Worm (Caenorhabditis elegans) whole organism, L1 larva: ENCODE measurements around the gene F09G2.2.

Experiments used
- C04F5.9 ChIP-seq: sonication (generic microtip); optimal IDR thresholded peaks from 2 replicates; lab custom pipeline; 2016; ENCODE audit warnings: missing genetic modification characterization, missing compliant biosample characterization
- aha-1 ChIP-seq: fragments of 150-350 bp; optimal IDR thresholded peaks from 2 replicates; lab custom pipeline; 2014; ENCODE audit warnings: missing biosample characterization, missing genetic modification characterization
- ama-1 ChIP-seq: fragments of 150-350 bp; optimal IDR thresholded peaks from 2 replicates; lab custom pipeline; 2014
- ceh-82 ChIP-seq, 3 experiments: fragments of 150-350 bp in 1 of 3; sonication (generic microtip) in 2 of 3; optimal IDR thresholded peaks; 2 replicates each; lab custom pipeline; 2014 to 2017; ENCODE audit warnings: missing biosample characterization in 3 of 3, missing genetic modification characterization in 3 of 3
- ces-1 ChIP-seq: fragments of 150-350 bp; optimal IDR thresholded peaks from 2 replicates; lab custom pipeline; 2014; ENCODE audit warnings: missing biosample characterization, missing genetic modification reagents, missing genetic modification characterization
- dpl-1 ChIP-seq, 3 experiments: fragments of 150-350 bp in 2 of 3; sonication (generic microtip) in 1 of 3; optimal IDR thresholded peaks; 2 replicates each; lab custom pipeline; 2014 to 2017; ENCODE audit warnings: missing biosample characterization in 3 of 3, missing genetic modification characterization in 3 of 3, missing genetic modification reagents in 3 of 3
- dsc-1 ChIP-seq: sonication (generic microtip); optimal IDR thresholded peaks from 2 replicates; lab custom pipeline; 2016; ENCODE audit warnings: mild to moderate bottlenecking, missing genetic modification characterization, missing compliant biosample characterization
- efl-1 ChIP-seq, 4 experiments: fragments of 150-350 bp; optimal IDR thresholded peaks in 3 of 4; peaks in 1 of 4; 1 replicate in 1 of 4; 2 replicates in 3 of 4; lab custom pipeline; 2014; ENCODE audit warnings: missing biosample characterization in 2 of 4, missing genetic modification characterization in 2 of 4, missing genetic modification reagents in 2 of 4
- egl-27 ChIP-seq, 2 experiments: fragments of 150-350 bp in 1 of 2; sonication (generic microtip); optimal IDR thresholded peaks; 3 replicates each; lab custom pipeline; 2017 to 2018; ENCODE audit warnings: missing biosample characterization in 2 of 2, missing genetic modification characterization in 2 of 2, missing genetic modification reagents in 2 of 2
- ets-5 ChIP-seq: fragments of 200-800 bp; sonication (Bioruptor generic); IDR thresholded peaks from 2 replicates; pipeline ENCODE4 v1.3.6; 2022; ENCODE audit warnings: missing genetic modification characterization, missing compliant biosample characterization
- fkh-10 ChIP-seq: sonication (generic microtip); optimal IDR thresholded peaks from 2 replicates; lab custom pipeline; 2017; ENCODE audit warnings: missing biosample characterization, missing genetic modification reagents, missing genetic modification characterization
- fkh-8 ChIP-seq: sonication (generic microtip); optimal IDR thresholded peaks from 2 replicates; lab custom pipeline; 2016; ENCODE audit warnings: mild to moderate bottlenecking, missing genetic modification characterization, missing compliant biosample characterization
- fos-1 ChIP-seq: fragments of 150-350 bp; optimal IDR thresholded peaks from 2 replicates; lab custom pipeline; 2014; ENCODE audit warnings: missing biosample characterization, missing genetic modification characterization
- grh-1 ChIP-seq: fragments of 200-800 bp; sonication (Bioruptor generic); IDR thresholded peaks from 2 replicates; pipeline ENCODE4 v1.3.6; 2022; ENCODE audit warnings: missing genetic modification reagents, missing genetic modification characterization, missing compliant biosample characterization
- hlh-4 ChIP-seq: sonication (generic microtip); optimal IDR thresholded peaks from 2 replicates; lab custom pipeline; 2016; ENCODE audit warnings: mild to moderate bottlenecking, missing genetic modification characterization, missing compliant biosample characterization
- isw-1 ChIP-seq: fragments of 200-800 bp; sonication (Bioruptor generic); IDR thresholded peaks from 2 replicates; pipeline ENCODE4 v1.3.6; 2022; ENCODE audit warnings: missing genetic modification characterization, missing compliant biosample characterization
- jun-1 ChIP-seq: fragments of 150-350 bp; optimal IDR thresholded peaks from 2 replicates; lab custom pipeline; 2014; ENCODE audit warnings: missing biosample characterization, missing genetic modification reagents, missing genetic modification characterization
- lin-14 ChIP-seq: fragments of 200-800 bp; sonication (Bioruptor generic); optimal IDR thresholded peaks from 2 replicates; lab custom pipeline; 2018; ENCODE audit warnings: mild to moderate bottlenecking, missing genetic modification characterization, moderate library complexity, missing compliant biosample characterization
- lin-15B ChIP-seq: fragments of 150-350 bp; sonication (generic microtip); optimal IDR thresholded peaks from 3 replicates; lab custom pipeline; 2014; ENCODE audit warnings: missing biosample characterization, missing genetic modification characterization
- lin-35 ChIP-seq, 2 experiments: fragments of 150-350 bp; optimal IDR thresholded peaks; 2 replicates each; lab custom pipeline; 2014; ENCODE audit warnings: missing biosample characterization in 2 of 2, missing genetic modification characterization in 2 of 2, missing genetic modification reagents in 2 of 2
- lin-39 ChIP-seq: fragments of 150-350 bp; optimal IDR thresholded peaks from 2 replicates; lab custom pipeline; 2014; ENCODE audit warnings: missing biosample characterization, missing genetic modification reagents, missing genetic modification characterization
- lir-3 ChIP-seq: sonication (generic microtip); optimal IDR thresholded peaks from 2 replicates; lab custom pipeline; 2016; ENCODE audit warnings: mild to moderate bottlenecking, missing genetic modification characterization, moderate library complexity, missing compliant biosample characterization; ENCODE audit not compliant: poor library complexity
- lsy-2 ChIP-seq, 2 experiments: fragments of 150-350 bp; optimal IDR thresholded peaks; 2 replicates each; lab custom pipeline; 2014; ENCODE audit warnings: missing biosample characterization in 2 of 2, missing genetic modification characterization in 2 of 2
- mef-2 ChIP-seq: fragments of 150-350 bp; optimal IDR thresholded peaks from 2 replicates; lab custom pipeline; 2014; ENCODE audit warnings: missing biosample characterization, missing genetic modification characterization
- nhr-19 ChIP-seq: fragments of 200-800 bp; sonication (Bioruptor generic); conservative IDR thresholded peaks from 2 replicates; pipeline ENCODE4 v1.3.6; 2022; ENCODE audit warnings: missing genetic modification characterization, missing compliant biosample characterization
- nhr-20 ChIP-seq: sonication (generic microtip); optimal IDR thresholded peaks from 2 replicates; lab custom pipeline; 2016; ENCODE audit warnings: mild to moderate bottlenecking, missing genetic modification characterization, missing compliant biosample characterization
- nhr-237 ChIP-seq: fragments of 150-350 bp; optimal IDR thresholded peaks from 2 replicates; lab custom pipeline; 2014; ENCODE audit warnings: missing biosample characterization, missing genetic modification characterization
- nhr-84 ChIP-seq: sonication (generic microtip); optimal IDR thresholded peaks from 2 replicates; lab custom pipeline; 2017; ENCODE audit warnings: missing biosample characterization, missing genetic modification characterization
- nhr-85 ChIP-seq: sonication (generic microtip); peaks from one replicate; lab custom pipeline; 2016; ENCODE audit warnings: missing genetic modification characterization, inconsistent platforms, missing compliant biosample characterization
- pag-3 ChIP-seq: sonication (generic microtip); optimal IDR thresholded peaks from 2 replicates; lab custom pipeline; 2017; ENCODE audit warnings: missing genetic modification characterization, mild to moderate bottlenecking, missing compliant biosample characterization, antibody characterized with exemption, borderline replicate concordance; ENCODE audit not compliant: insufficient read depth
- pax-3 ChIP-seq: fragments of 200-800 bp; sonication (Bioruptor generic); optimal IDR thresholded peaks from 2 replicates; lab custom pipeline; 2018; ENCODE audit warnings: mild to moderate bottlenecking, missing genetic modification characterization, moderate library complexity, missing compliant biosample characterization
- rnt-1 ChIP-seq: sonication (generic microtip); optimal IDR thresholded peaks from 2 replicates; lab custom pipeline; 2016; ENCODE audit warnings: mild to moderate bottlenecking, missing genetic modification characterization, moderate library complexity, missing compliant biosample characterization
- sox-4 ChIP-seq: sonication (generic microtip); optimal IDR thresholded peaks from 2 replicates; lab custom pipeline; 2016; ENCODE audit warnings: missing genetic modification characterization, missing compliant biosample characterization
- tbx-2 ChIP-seq: sonication (generic microtip); optimal IDR thresholded peaks from 2 replicates; lab custom pipeline; 2016; ENCODE audit warnings: missing genetic modification characterization, missing compliant biosample characterization
- unc-130 ChIP-seq: fragments of 150-350 bp; optimal IDR thresholded peaks from 2 replicates; lab custom pipeline; 2017; ENCODE audit warnings: missing biosample characterization, missing genetic modification characterization, inconsistent platforms
- unc-86 ChIP-seq: sonication (generic microtip); optimal IDR thresholded peaks from 2 replicates; lab custom pipeline; 2016; ENCODE audit warnings: missing genetic modification characterization, missing compliant biosample characterization
- unc-98 ChIP-seq: fragments of 200-800 bp; sonication (Bioruptor generic); IDR thresholded peaks from 2 replicates; pipeline ENCODE4 v1.3.6; 2022; ENCODE audit warnings: missing genetic modification characterization, missing compliant biosample characterization
- xbp-1 ChIP-seq: sonication (generic microtip); optimal IDR thresholded peaks from 2 replicates; lab custom pipeline; 2016; ENCODE audit warnings: missing genetic modification characterization, missing compliant biosample characterization
- ztf-4 ChIP-seq: fragments of 150-350 bp; optimal IDR thresholded peaks from 2 replicates; lab custom pipeline; 2014; ENCODE audit warnings: missing biosample characterization, missing genetic modification characterization

Gene F09G2.2

ce11 chrV:7218988-7219387 lies 22.3 kb downstream of the F09G2.2 start, which contains the start of gene C13F10.5:
TSS of gene C13F10.5 (minus strand) at chrV:7219088.
- no peak for TF ChIP-seq ces-1 (GFP tag; lab: Kevin White, UChicago)
- TF ChIP-seq grh-1 (GFP tag; lab: Robert Waterston, UW), result no peak
- no peak for TF ChIP-seq unc-98 (GFP tag; lab: Robert Waterston, UW)
- TF ChIP-seq pax-3 (tag; lab: Kevin White, UChicago), result no peak
- no peak for TF ChIP-seq lin-39 (tag; lab: Kevin White, UChicago)
- no peak for TF ChIP-seq ztf-4
- no peak for TF ChIP-seq fkh-10 (GFP tag; lab: Kevin White, UChicago)
- no peak for TF ChIP-seq pag-3 (tag; lab: Kevin White, UChicago)
- no peak for TF ChIP-seq unc-86 (tag; lab: Kevin White, UChicago)

ce11 chrV:7220973-7221519 lies 24.3 kb downstream of the F09G2.2 start, which contains the start of the genes C13F10.8, C13F10.6 and kxd-1:
TSS of gene C13F10.8 (minus strand) at chrV:7221023.
TSS of gene C13F10.6 (minus strand) at chrV:7221039.
TSS of gene kxd-1 (plus strand) at chrV:7221469.
- no peak for TF ChIP-seq sox-4 (tag; lab: Kevin White, UChicago)
- TF ChIP-seq nhr-85 (tag; lab: Kevin White, UChicago), result peak; percentile 48
- no peak for TF ChIP-seq efl-1 (optimal IDR thresholded peaks at IDR 0.05; lab: Kevin White, UChicago)
- TF ChIP-seq efl-1 (GFP tag; optimal IDR thresholded peaks at IDR 0.05 in 1 of 2; lab: Kevin White, UChicago), result peak in 1 of 2 experiments; percentile 93
- peak in 1 of 2 experiments; percentile 42 for TF ChIP-seq lin-35 (GFP tag; optimal IDR thresholded peaks at IDR 0.05; lab: Kevin White, UChicago)
- peak; percentile 46 for TF ChIP-seq lin-14 (GFP tag; lab: Kevin White, UChicago)
- no peak for TF ChIP-seq nhr-20 (tag; lab: Kevin White, UChicago)
- peak in 1 of 3 experiments; percentile 40 for TF ChIP-seq dpl-1 (GFP tag; optimal IDR thresholded peaks at IDR 0.05; lab: Kevin White, UChicago)

- TF ChIP-seq fos-1 (tag; lab: Kevin White, UChicago) (no peak), lin-15B (no peak), ets-5 (no peak), dsc-1 (no peak), unc-130 (no peak), tbx-2 (no peak), aha-1 (tag; lab: Kevin White, UChicago) (no peak), nhr-237 (tag; lab: Kevin White, UChicago) (no peak), ama-1 (lab: Kevin White, UChicago) (no peak), isw-1 (GFP tag; lab: Robert Waterston, UW) (no peak), mef-2 (no peak), lsy-2 (tag; optimal IDR thresholded peaks at IDR 0.05; lab: Kevin White, UChicago) (no peak), lir-3 (tag; lab: Kevin White, UChicago) (no peak), C04F5.9 (no peak), jun-1 (tag; lab: Kevin White, UChicago) (no peak), nhr-19 (no peak), hlh-4 (tag; lab: Kevin White, UChicago) (no peak), ztf-4 (no peak), egl-27 (tag; optimal IDR thresholded peaks at IDR 0.05; lab: Kevin White, UChicago) (no peak)
- TF ChIP-seq, all 84 proteins: peak for 0
These were observed 26.4 kb downstream of the F09G2.2 start, which contains the start of gene C13F10.7 for ce11 chrV:7223152-7223551. TSS of gene C13F10.7 (minus strand) at chrV:7223252.

ce11 chrV:7223941-7224340 lies 27.2 kb downstream of the F09G2.2 start, which contains the start of gene C13F10.1:
TSS of gene C13F10.1 (plus strand) at chrV:7224078.
- no peak for TF ChIP-seq xbp-1 (tag; lab: Kevin White, UChicago)
- peak; percentile 40 for TF ChIP-seq lin-14 (GFP tag; lab: Kevin White, UChicago)
- no peak for TF ChIP-seq nhr-84
- TF ChIP-seq rnt-1 (tag; lab: Kevin White, UChicago), result peak; percentile 53
- TF ChIP-seq unc-98 (GFP tag; lab: Robert Waterston, UW), result no peak
- TF ChIP-seq fkh-8 (tag; lab: Kevin White, UChicago), result no peak
- TF ChIP-seq dsc-1, result peak; percentile 23
- peak in 1 of 3 experiments; percentile 2 for TF ChIP-seq ceh-82 (tag; optimal IDR thresholded peaks at IDR 0.05; lab: Kevin White, UChicago)
